Fruit fly (Drosophila melanogaster) whole organism, pupa: ENCODE data around the gene CG32237.

ENCODE experiments used
- CG10348 ChIP-seq: fragments of 200-800 bp; sonication (Bioruptor generic); IDR thresholded peaks from 2 replicates; pipeline ENCODE4 v1.3.6; 2022; ENCODE audit warnings: missing biosample characterization, missing genetic modification characterization
- CG12605 ChIP-seq: fragments of 200-800 bp; sonication (Bioruptor generic); IDR thresholded peaks from 2 replicates; pipeline ENCODE4 v1.3.6; 2022; ENCODE audit warnings: missing biosample characterization, missing genetic modification characterization
- CG13204 ChIP-seq: fragments of 200-800 bp; sonication (Bioruptor generic); optimal IDR thresholded peaks from 2 replicates; lab custom pipeline; 2018; ENCODE audit warnings: missing biosample characterization, mild to moderate bottlenecking, missing genetic modification characterization, moderate library complexity
- CG14655 ChIP-seq: fragments of 200-800 bp; sonication (Bioruptor generic); optimal IDR thresholded peaks from 3 replicates; lab custom pipeline; 2017; ENCODE audit warnings: mild to moderate bottlenecking, missing biosample characterization, missing genetic modification reagents, missing genetic modification characterization
- CG15710 ChIP-seq: fragments of 200-800 bp; sonication (Bioruptor generic); optimal IDR thresholded peaks from 2 replicates; lab custom pipeline; 2018; ENCODE audit warnings: missing biosample characterization, mild to moderate bottlenecking, missing genetic modification characterization, moderate library complexity
- CG17806 ChIP-seq: fragments of 200-800 bp; sonication (Bioruptor generic); optimal IDR thresholded peaks from 2 replicates; lab custom pipeline; 2018; ENCODE audit warnings: missing biosample characterization, mild to moderate bottlenecking, missing genetic modification characterization, moderate library complexity
- CG32121 ChIP-seq: fragments of 200-800 bp; sonication (Bioruptor generic); IDR thresholded peaks from 2 replicates; pipeline ENCODE4 v1.3.6; 2022; ENCODE audit warnings: missing biosample characterization, missing genetic modification characterization
- CG34367 ChIP-seq: fragments of 200-800 bp; sonication (Bioruptor generic); optimal IDR thresholded peaks from 2 replicates; lab custom pipeline; 2018; ENCODE audit warnings: missing biosample characterization, mild to moderate bottlenecking, missing genetic modification characterization
- CG4496 ChIP-seq: fragments of 200-800 bp; sonication (Bioruptor generic); IDR thresholded peaks from 3 replicates; pipeline ENCODE4 v1.3.6; 2022; ENCODE audit warnings: missing biosample characterization, missing genetic modification characterization
- CG8159 ChIP-seq: fragments of 200-800 bp; sonication (Bioruptor generic); optimal IDR thresholded peaks from 3 replicates; lab custom pipeline; 2018; ENCODE audit warnings: missing biosample characterization, mild to moderate bottlenecking, missing genetic modification characterization, moderate library complexity
- CG8301 ChIP-seq: fragments of 200-800 bp; sonication (Bioruptor generic); optimal IDR thresholded peaks from 2 replicates; lab custom pipeline; 2018; ENCODE audit warnings: missing biosample characterization, mild to moderate bottlenecking, missing genetic modification characterization
- CG9948 ChIP-seq: fragments of 200-800 bp; sonication (Bioruptor generic); optimal IDR thresholded peaks from 2 replicates; lab custom pipeline; 2018; ENCODE audit warnings: missing biosample characterization, mild to moderate bottlenecking, missing genetic modification characterization, moderate library complexity
- D1 ChIP-seq: fragments of 200-800 bp; sonication (Bioruptor generic); optimal IDR thresholded peaks from 2 replicates; lab custom pipeline; 2018; ENCODE audit warnings: missing biosample characterization, mild to moderate bottlenecking, missing genetic modification characterization, moderate library complexity
- EcR ChIP-seq: fragments of 200-800 bp; sonication (Bioruptor generic); optimal IDR thresholded peaks from 3 replicates; lab custom pipeline; 2019; ENCODE audit warnings: missing biosample characterization, missing genetic modification characterization, mild to moderate bottlenecking, moderate library complexity, missing genetic modification reagents
- Ets98B ChIP-seq: fragments of 200-800 bp; sonication (Bioruptor generic); IDR thresholded peaks from 2 replicates; pipeline ENCODE4 v1.3.6; 2022; ENCODE audit warnings: missing biosample characterization, missing genetic modification characterization
- Pif1A ChIP-seq: fragments of 200-800 bp; sonication (Bioruptor generic); optimal IDR thresholded peaks from 3 replicates; lab custom pipeline; 2016; ENCODE audit warnings: missing biosample characterization, missing genetic modification characterization
- Pif1B ChIP-seq: fragments of 200-800 bp; sonication (Bioruptor generic); optimal IDR thresholded peaks from 3 replicates; lab custom pipeline; 2016; ENCODE audit warnings: missing biosample characterization, missing genetic modification characterization
- Snoo ChIP-seq: fragments of 200-800 bp; sonication (Bioruptor generic); optimal IDR thresholded peaks from 3 replicates; lab custom pipeline; 2017; ENCODE audit warnings: missing biosample characterization, mild to moderate bottlenecking, missing genetic modification characterization, inconsistent platforms
- fd96Ca ChIP-seq: fragments of 200-800 bp; sonication (Bioruptor generic); IDR thresholded peaks from 3 replicates; pipeline ENCODE4 v1.3.6; 2022; ENCODE audit warnings: missing biosample characterization, missing genetic modification characterization
- gl ChIP-seq: fragments of 200-800 bp; sonication (Bioruptor generic); optimal IDR thresholded peaks from 2 replicates; lab custom pipeline; 2018; ENCODE audit warnings: missing biosample characterization, mild to moderate bottlenecking, missing genetic modification characterization
- rn ChIP-seq: fragments of 200-800 bp; sonication (Bioruptor generic); IDR thresholded peaks from 2 replicates; pipeline ENCODE4 v1.3.6; 2022; ENCODE audit warnings: missing biosample characterization, missing genetic modification characterization

The CG32237 gene

DNA sequence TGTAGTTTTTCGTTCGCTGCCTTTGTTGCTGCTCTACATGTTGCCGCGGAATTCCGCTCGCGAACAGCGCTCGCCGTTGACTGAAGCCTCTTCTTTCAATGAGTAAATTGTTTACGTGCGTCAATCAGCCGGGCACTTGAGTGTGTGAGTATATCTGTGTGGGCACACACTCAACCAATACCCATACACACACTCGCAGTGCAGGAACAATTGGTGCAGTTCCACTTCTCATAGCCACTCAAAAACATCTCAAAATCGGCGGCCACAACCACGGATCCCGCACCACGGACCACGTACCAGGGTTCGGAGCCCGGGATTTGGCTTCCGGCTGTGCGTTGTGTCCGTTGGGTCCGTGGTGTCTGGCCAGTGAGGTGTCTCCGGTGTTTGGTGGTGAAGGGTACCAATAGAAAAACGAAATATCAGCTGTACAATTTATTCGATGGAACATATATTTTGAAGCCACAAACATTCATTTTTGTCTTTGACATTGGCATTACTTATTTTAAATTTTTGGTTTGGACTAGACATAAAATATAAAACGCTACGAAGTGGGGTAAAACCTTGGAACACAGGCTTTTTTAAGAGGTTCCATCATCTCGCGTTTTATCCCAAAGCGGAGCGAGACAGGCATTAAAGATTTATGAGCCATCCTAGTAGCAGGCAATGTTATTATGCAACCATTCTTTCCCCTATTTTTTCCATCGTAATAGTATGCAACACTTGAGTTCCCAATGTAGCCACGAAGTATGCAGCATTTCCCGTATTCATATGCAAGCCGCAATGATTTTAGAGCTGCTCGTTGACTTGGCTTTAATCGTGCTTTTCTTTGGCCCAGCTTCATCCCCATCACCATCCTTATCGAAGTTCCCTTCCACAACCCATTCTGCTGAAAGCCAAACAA, 12.0 kb downstream of the CG32237 start, which contains the start of gene CG13707:
TSS of gene CG13707 (minus strand) at position 70 of the 901 bp plus-strand sequence.
- 0 out of 3 replicates have a peak, but pooled peaks have one; percentile 36 for TF ChIP-seq fd96Ca (GFP tag; lab: Robert Waterston, UW)
- no peak for TF ChIP-seq CG34367 (tag; lab: Kevin White, UChicago)
- no peak for TF ChIP-seq CG14655
- TF ChIP-seq EcR: no peak
- no peak; the same call in 1 of the 2 replicates for TF ChIP-seq Ets98B (GFP tag; lab: Robert Waterston, UW)
- TF ChIP-seq Pif1B (GFP tag; lab: Kevin White, UChicago): no peak
- TF ChIP-seq CG13204 (GFP tag; lab: Kevin White, UChicago): no peak
- TF ChIP-seq CG12605: peak; percentile 23; the same call in 1 of the 2 replicates
- TF ChIP-seq Pif1A (GFP tag; lab: Kevin White, UChicago): no peak
- no peak for TF ChIP-seq CG9948
- TF ChIP-seq CG15710 (tag; lab: Kevin White, UChicago): no peak
- TF ChIP-seq CG17806: no peak
- TF ChIP-seq CG10348 (GFP tag; lab: Robert Waterston, UW): no peak
- no peak for TF ChIP-seq Snoo (tag; lab: Kevin White, UChicago)
- TF ChIP-seq rn: no peak
- peak; percentile 60 for TF ChIP-seq CG32121
- no peak for TF ChIP-seq CG8159

dm6 chr3L:4836353-4836752, 15.9 kb downstream of the CG32237 start:
- TF ChIP-seq gl (tag; lab: Kevin White, UChicago) (peak; percentile 81), EcR (peak; percentile 62), CG14655 (peak; percentile 83), fd96Ca (GFP tag; lab: Robert Waterston, UW) (peak; percentile 62; the same call in 2 of the 3 replicates), Ets98B (GFP tag; lab: Robert Waterston, UW) (peak; percentile 56), CG10348 (GFP tag; lab: Robert Waterston, UW) (no peak), Pif1B (GFP tag; lab: Kevin White, UChicago) (peak; percentile 67), CG34367 (tag; lab: Kevin White, UChicago) (peak; percentile 85), CG4496 (GFP tag; lab: Robert Waterston, UW) (peak; percentile 74), CG13204 (GFP tag; lab: Kevin White, UChicago) (peak; percentile 39), Snoo (tag; lab: Kevin White, UChicago) (no peak), Pif1A (GFP tag; lab: Kevin White, UChicago) (peak; percentile 63), CG8159 (peak; percentile 87), rn (no peak), CG17806 (peak; percentile 84), CG15710 (tag; lab: Kevin White, UChicago) (peak; percentile 79), CG8301 (tag; lab: Kevin White, UChicago) (peak; percentile 79), CG9948 (peak; percentile 72), CG12605 (peak; percentile 56), D1 (tag; lab: Kevin White, UChicago) (no peak), CG32121 (peak; percentile 44; the same call in 1 of the 2 replicates)

DNA sequence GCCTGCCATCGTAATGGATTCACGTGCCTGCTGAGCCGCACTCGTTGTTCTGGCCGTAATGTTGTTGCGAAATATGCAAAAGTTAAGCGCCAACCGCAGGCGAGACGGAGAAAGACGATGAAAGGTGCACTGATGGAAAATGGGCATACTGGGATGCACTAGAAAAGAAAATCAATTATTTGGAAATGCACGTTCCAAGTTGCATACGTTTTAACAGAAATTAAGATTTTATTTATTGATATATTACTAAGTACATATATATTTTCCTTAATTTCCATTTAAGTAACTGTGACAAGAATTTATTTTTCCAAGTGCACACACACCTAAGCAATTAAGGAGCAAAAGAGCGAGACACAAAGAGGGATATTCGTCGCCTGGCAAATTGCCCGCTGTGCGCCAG, 17.3 kb downstream of the CG32237 start:
- no peak for TF ChIP-seq gl (tag; lab: Kevin White, UChicago)
- TF ChIP-seq CG8159: peak; percentile 37
- TF ChIP-seq rn: no peak
- TF ChIP-seq CG4496 (GFP tag; lab: Robert Waterston, UW): 0 out of 3 replicates have a peak, but pooled peaks have one; percentile 22
- TF ChIP-seq EcR: no peak
- peak; percentile 22 for TF ChIP-seq CG15710 (tag; lab: Kevin White, UChicago)
- no peak for TF ChIP-seq Pif1B (GFP tag; lab: Kevin White, UChicago)
- TF ChIP-seq D1 (tag; lab: Kevin White, UChicago): no peak
- TF ChIP-seq Snoo (tag; lab: Kevin White, UChicago): no peak
- TF ChIP-seq CG8301 (tag; lab: Kevin White, UChicago): peak; percentile 38
- TF ChIP-seq CG34367 (tag; lab: Kevin White, UChicago): no peak
- TF ChIP-seq CG32121: no peak
- no peak for TF ChIP-seq CG9948
- TF ChIP-seq CG17806: peak; percentile 15
- TF ChIP-seq Pif1A (GFP tag; lab: Kevin White, UChicago): no peak
- TF ChIP-seq fd96Ca (GFP tag; lab: Robert Waterston, UW): no peak
- TF ChIP-seq Ets98B (GFP tag; lab: Robert Waterston, UW): peak; percentile 32; the same call in 1 of the 2 replicates
- no peak for TF ChIP-seq CG12605
- TF ChIP-seq CG14655: peak; percentile 57
- TF ChIP-seq CG10348 (GFP tag; lab: Robert Waterston, UW): no peak
- no peak for TF ChIP-seq CG13204 (GFP tag; lab: Kevin White, UChicago)
- TF ChIP-seq, all 21 proteins: peak for 7

DNA sequence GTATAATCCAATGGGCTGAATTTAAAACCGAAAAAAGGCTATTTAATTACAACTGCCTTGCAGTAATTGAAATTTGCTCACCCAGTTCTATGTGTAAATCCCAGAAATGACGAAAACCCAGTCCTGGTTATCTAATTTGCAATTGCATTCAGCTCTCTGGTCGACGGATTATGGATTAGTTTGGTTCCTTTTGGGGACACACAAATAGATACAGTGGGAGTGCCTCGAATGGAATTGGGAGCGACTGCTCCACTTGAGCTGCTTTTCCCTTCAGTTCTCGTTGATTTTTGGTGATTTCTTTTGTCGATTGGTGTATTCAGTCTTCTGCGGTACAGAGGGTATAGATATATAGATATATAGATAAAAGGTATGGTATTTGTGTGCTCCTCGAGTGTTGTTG, 18.8 kb downstream of the CG32237 start, which contains the start of gene CG13708:
TSS of gene CG13708 (minus strand) at position 101 of the 400 bp plus-strand sequence.
- no peak for TF ChIP-seq CG12605
- no peak for TF ChIP-seq CG4496 (GFP tag; lab: Robert Waterston, UW)
- TF ChIP-seq Ets98B (GFP tag; lab: Robert Waterston, UW): no peak
- no peak for TF ChIP-seq CG13204 (GFP tag; lab: Kevin White, UChicago)
- TF ChIP-seq CG9948: no peak
- no peak for TF ChIP-seq CG17806
- no peak for TF ChIP-seq D1 (tag; lab: Kevin White, UChicago)
- no peak for TF ChIP-seq CG8301 (tag; lab: Kevin White, UChicago)
- no peak for TF ChIP-seq Pif1A (GFP tag; lab: Kevin White, UChicago)

- 0 out of 2 replicates have a peak, but pooled peaks have one; percentile 14 for TF ChIP-seq Ets98B (GFP tag; lab: Robert Waterston, UW)
- no peak for TF ChIP-seq CG8301 (tag; lab: Kevin White, UChicago)
Observed at dm6 chr3L:4825584-4825983, 26.7 kb downstream of the CG32237 start, which contains the start of the genes Dhc64C and LeuRS-m. Gene Dhc64C (minus strand): TSS chr3L:4825687. Gene LeuRS-m (plus strand): TSS chr3L:4825853.
